Worm (Caenorhabditis elegans): ENCODE results near the gene T05A1.5.

The T05A1.5 gene

ce11 chrIV:9511640-9512039 is 34.4 kb upstream of the T05A1.5 start (continued):
- TF ChIP-seq D1046.2 (GFP tag; IDR thresholded peaks at IDR 0.05): no peak

ce11 chrIV:9512836-9513235 is 33.2 kb upstream of the T05A1.5 start, which contains the start of gene C33A12.3:
Gene C33A12.3, minus strand, starts transcription at chrIV:9513002.
- TF ChIP-seq nhr-77 (tag; optimal IDR thresholded peaks at IDR 0.05) (no peak), nhr-25 (tag; optimal IDR thresholded peaks at IDR 0.05; ENCODE audit: borderline replicate concordance, insufficient read depth) (no peak), hlh-30 (tag; optimal IDR thresholded peaks at IDR 0.05; ENCODE audit: insufficient read depth) (peak; percentile 58)

ce11 chrIV:9513360-9513777 is 32.7 kb upstream of the T05A1.5 start:
- TF ChIP-seq madf-9 (GFP tag; conservative IDR thresholded peaks at IDR 0.05): no peak
- no peak for TF ChIP-seq ceh-62 (tag; optimal IDR thresholded peaks at IDR 0.05)
- peak; percentile 74 for TF ChIP-seq mxl-3 (GFP tag; optimal IDR thresholded peaks at IDR 0.05)
- peak; percentile 83 for TF ChIP-seq nhr-28 (tag; optimal IDR thresholded peaks at IDR 0.05)
- peak; percentile 38 for TF ChIP-seq pqm-1 (tag; optimal IDR thresholded peaks at IDR 0.05)
- TF ChIP-seq duxl-1 (tag; optimal IDR thresholded peaks at IDR 0.05; ENCODE audit: poor library complexity): peak; percentile 46
- TF ChIP-seq set-16 (GFP tag; IDR thresholded peaks at IDR 0.05): no peak
- peak; percentile 22 for TF ChIP-seq dpl-1 (GFP tag; optimal IDR thresholded peaks at IDR 0.05)
- TF ChIP-seq aha-1 (tag): peak; percentile 94
- TF ChIP-seq nhr-41 (GFP tag; IDR thresholded peaks at IDR 0.05): no peak
- no peak for TF ChIP-seq attf-4 (tag; optimal IDR thresholded peaks at IDR 0.05)
- peak; percentile 19 to 20 for TF ChIP-seq hif-1 (tag; optimal IDR thresholded peaks at IDR 0.05)
- TF ChIP-seq dve-1 (tag; optimal IDR thresholded peaks at IDR 0.05; ENCODE audit: insufficient read depth): peak; percentile 70
- TF ChIP-seq ztf-7 (tag; optimal IDR thresholded peaks at IDR 0.05): no peak
- TF ChIP-seq T20F7.1 (GFP tag; optimal IDR thresholded peaks at IDR 0.05): peak; percentile 22
- peak; percentile 28 for TF ChIP-seq mep-1 (tag; optimal IDR thresholded peaks at IDR 0.05)
- TF ChIP-seq lin-38 (GFP tag; IDR thresholded peaks at IDR 0.05): peak; percentile 26; the same call in 1 of the 2 replicates
- TF ChIP-seq nhr-77 (tag; optimal IDR thresholded peaks at IDR 0.05): peak; percentile 78
- peak; percentile 92 for TF ChIP-seq hlh-11 (tag; optimal IDR thresholded peaks at IDR 0.05)
- 0 out of 2 replicates have a peak, but pooled peaks have one; percentile 35 for TF ChIP-seq pha-4 (GFP tag; IDR thresholded peaks at IDR 0.05)
- TF ChIP-seq pha-4 (tag; optimal IDR thresholded peaks at IDR 0.05): no peak
- no peak for TF ChIP-seq F49E8.2 (tag; optimal IDR thresholded peaks at IDR 0.05; ENCODE audit: borderline replicate concordance)
- peak in 1 of 2 experiments; percentile 51 for TF ChIP-seq lsy-2 (tag; optimal IDR thresholded peaks at IDR 0.05)
- TF ChIP-seq mes-2 (tag; optimal IDR thresholded peaks at IDR 0.05; ENCODE audit: poor library complexity, severe bottlenecking): peak; percentile 45
- 0 out of 2 replicates have a peak, but pooled peaks have one; percentile 53 for TF ChIP-seq Y48G9A.11 (GFP tag; IDR thresholded peaks at IDR 0.05)
- TF ChIP-seq jun-1 (tag; optimal IDR thresholded peaks at IDR 0.05): peak; percentile 9
- peak; percentile 77 for TF ChIP-seq hlh-30 (tag; optimal IDR thresholded peaks at IDR 0.05; ENCODE audit: insufficient read depth)
- TF ChIP-seq nhr-11 (tag; optimal IDR thresholded peaks at IDR 0.05): no peak
- peak; percentile 83 for TF ChIP-seq nhr-48 (tag; optimal IDR thresholded peaks at IDR 0.05)
- peak; percentile 67 for TF ChIP-seq snpc-4 (tag; optimal IDR thresholded peaks at IDR 0.05)
- TF ChIP-seq zip-2 (tag; optimal IDR thresholded peaks at IDR 0.05): no peak
- peak in 1 of 2 experiments; percentile 72 for TF ChIP-seq mdl-1 (tag; optimal IDR thresholded peaks at IDR 0.05)
- no peak for TF ChIP-seq daf-16 (GFP tag; optimal IDR thresholded peaks at IDR 0.05)
- TF ChIP-seq daf-16 (tag; optimal IDR thresholded peaks at IDR 0.05): peak; percentile 78
- TF ChIP-seq lin-13 (GFP tag; optimal IDR thresholded peaks at IDR 0.05): peak; percentile 19
- TF ChIP-seq dmd-6 (GFP tag; IDR thresholded peaks at IDR 0.05): peak; percentile 60
